Fruit fly (Drosophila melanogaster): ENCODE measurements around the gene Peritrophin-15b.

The Peritrophin-15b gene

dm6 chr2L:8361204-8361952 lies 33.4 kb downstream of the Peritrophin-15b start (continued):
- peak; percentile 49 for TF ChIP-seq cyc (GFP tag; optimal IDR thresholded peaks at IDR 0.05)
- peak; percentile 28 for TF ChIP-seq dsx (GFP tag; optimal IDR thresholded peaks at IDR 0.05; ENCODE audit: poor library complexity, severe bottlenecking)
- TF ChIP-seq Hr4 (GFP tag; optimal IDR thresholded peaks at IDR 0.05) = peak; percentile 80
- peak; percentile 5 for TF ChIP-seq CG6854 (GFP tag; optimal IDR thresholded peaks at IDR 0.05)
- peak; percentile 47 for TF ChIP-seq CG8632 (GFP tag; optimal IDR thresholded peaks at IDR 0.05)
- peak; percentile 43; the same call in 2 of the 3 replicates for TF ChIP-seq eg (GFP tag; IDR thresholded peaks at IDR 0.05)
- TF ChIP-seq CG16779 (tag; optimal IDR thresholded peaks at IDR 0.05) = no peak
- peak; percentile 75 for TF ChIP-seq esn (GFP tag; optimal IDR thresholded peaks at IDR 0.05)
- TF ChIP-seq Eip93F (GFP tag; optimal IDR thresholded peaks at IDR 0.05) = no peak
- TF ChIP-seq lz (GFP tag; optimal IDR thresholded peaks at IDR 0.05) = peak; percentile 46
- TF ChIP-seq net (GFP tag; optimal IDR thresholded peaks at IDR 0.05) = peak; percentile 47
- 0 out of 2 replicates have a peak, but pooled peaks have one; percentile 25 for TF ChIP-seq Gug (GFP tag; IDR thresholded peaks at IDR 0.05)
- TF ChIP-seq Eip75B (GFP tag; optimal IDR thresholded peaks at IDR 0.05) = peak; percentile 62
- TF ChIP-seq Blimp-1 (GFP tag; optimal IDR thresholded peaks at IDR 0.05) = peak; percentile 41
- peak; percentile 61 for TF ChIP-seq Smox (GFP tag; optimal IDR thresholded peaks at IDR 0.05)
- TF ChIP-seq CG1621 (tag; optimal IDR thresholded peaks at IDR 0.05) = no peak
- TF ChIP-seq CG3032 (tag; optimal IDR thresholded peaks at IDR 0.05) = peak; percentile 56
- no peak for TF ChIP-seq Hr38 (GFP tag; optimal IDR thresholded peaks at IDR 0.05)
- TF ChIP-seq Met (GFP tag; optimal IDR thresholded peaks at IDR 0.05) = peak; percentile 77
- peak; percentile 73 for TF ChIP-seq CG32006 (GFP tag; optimal IDR thresholded peaks at IDR 0.05)
- peak in 1 of 2 experiments; percentile 52 for TF ChIP-seq salr (GFP tag; optimal IDR thresholded peaks at IDR 0.05)
- no peak for TF ChIP-seq pdm3 (GFP tag; optimal IDR thresholded peaks at IDR 0.05)
- peak; percentile 32 for TF ChIP-seq CG10669 (GFP tag; optimal IDR thresholded peaks at IDR 0.05)
- TF ChIP-seq CG4318 (GFP tag; optimal IDR thresholded peaks at IDR 0.05) = peak; percentile 5
- peak; percentile 54 for TF ChIP-seq CG6808 (GFP tag; optimal IDR thresholded peaks at IDR 0.05)
- no peak for TF ChIP-seq Lpt (GFP tag; optimal IDR thresholded peaks at IDR 0.05)
- TF ChIP-seq CG8319 (GFP tag; optimal IDR thresholded peaks at IDR 0.05) = peak; percentile 27

dm6 chr2L:8355419-8355818 lies 39.3 kb downstream of the Peritrophin-15b start:
- TF ChIP-seq Sox102F (GFP tag; optimal IDR thresholded peaks at IDR 0.05) (no peak), dac (GFP tag; optimal IDR thresholded peaks at IDR 0.05) (no peak), CG31627 (GFP tag; optimal IDR thresholded peaks at IDR 0.05) (no peak), Eip78C (GFP tag) (no peak), lz (GFP tag; optimal IDR thresholded peaks at IDR 0.05) (no peak), CG6163 (GFP tag; IDR thresholded peaks at IDR 0.05) (no peak), Gug (GFP tag; IDR thresholded peaks at IDR 0.05) (no peak), CG15336 (GFP tag; IDR thresholded peaks at IDR 0.05) (no peak)

- TF ChIP-seq vri (GFP tag; optimal IDR thresholded peaks at IDR 0.05) = peak; percentile 50
- no peak for TF ChIP-seq Eip75B (GFP tag; optimal IDR thresholded peaks at IDR 0.05)
Measured at dm6 chr2L:8351864-8352263, 42.9 kb downstream of the Peritrophin-15b start, which contains the start of gene Mur29B. Gene Mur29B (plus strand): TSS chr2L:8352187.

dm6 chr2L:8351333-8351732 lies 43.4 kb downstream of the Peritrophin-15b start:
- TF ChIP-seq Met (GFP tag; optimal IDR thresholded peaks at IDR 0.05) (peak; percentile 31), CG8632 (GFP tag; optimal IDR thresholded peaks at IDR 0.05) (no peak), cyc (GFP tag; optimal IDR thresholded peaks at IDR 0.05) (peak; percentile 21), salr (GFP tag; optimal IDR thresholded peaks at IDR 0.05) (no peak), fd59A (GFP tag; optimal IDR thresholded peaks at IDR 0.05) (no peak), eg (GFP tag; IDR thresholded peaks at IDR 0.05) (no peak), svp (GFP tag) (peak; percentile 51), net (GFP tag; optimal IDR thresholded peaks at IDR 0.05) (no peak), CG15336 (GFP tag; IDR thresholded peaks at IDR 0.05) (no peak), Eip93F (GFP tag; optimal IDR thresholded peaks at IDR 0.05) (no peak), vri (GFP tag; optimal IDR thresholded peaks at IDR 0.05) (no peak), CG6163 (GFP tag; IDR thresholded peaks at IDR 0.05) (no peak), dsx (GFP tag; optimal IDR thresholded peaks at IDR 0.05; ENCODE audit: poor library complexity, severe bottlenecking) (no peak), CG8119 (GFP tag; IDR thresholded peaks at IDR 0.05) (no peak), topi (GFP tag; optimal IDR thresholded peaks at IDR 0.05) (peak; percentile 26)

Data from whole organism, prepupa.